Fruit fly (Drosophila melanogaster): ENCODE data around the gene Rpt3.

Gene Rpt3

dm6 chrX:11124126-11124748 lies 664 bp upstream of the Rpt3 start, which contains the start of gene CG11122:
Gene CG11122, minus strand, starts transcription at chrX:11124726.
- TF ChIP-seq noc (tag; optimal IDR thresholded peaks at IDR 0.05): no peak

- TF ChIP-seq noc (tag; optimal IDR thresholded peaks at IDR 0.05): no peak
Observed at dm6 chrX:11128828-11129227, 3.9 kb downstream of the Rpt3 start, which contains the start of gene SrpRalpha. Gene SrpRalpha, minus strand, starts transcription at chrX:11129087.

dm6 chrX:11132312-11132711 lies 7.4 kb downstream of the Rpt3 start, which contains the start of gene CG44385:
Gene CG44385, minus strand, starts transcription at chrX:11132412.
- TF ChIP-seq noc (tag; optimal IDR thresholded peaks at IDR 0.05): no peak

- TF ChIP-seq noc (tag; optimal IDR thresholded peaks at IDR 0.05): peak; percentile 3
Observed at dm6 chrX:11135840-11136586, 11.1 kb downstream of the Rpt3 start.

- TF ChIP-seq noc (tag; optimal IDR thresholded peaks at IDR 0.05): no peak
Observed at dm6 chrX:11136587-11137512, 11.9 kb downstream of the Rpt3 start, which contains the start of gene Klp10A. Gene Klp10A, minus strand, starts transcription at chrX:11137118.

DNA sequence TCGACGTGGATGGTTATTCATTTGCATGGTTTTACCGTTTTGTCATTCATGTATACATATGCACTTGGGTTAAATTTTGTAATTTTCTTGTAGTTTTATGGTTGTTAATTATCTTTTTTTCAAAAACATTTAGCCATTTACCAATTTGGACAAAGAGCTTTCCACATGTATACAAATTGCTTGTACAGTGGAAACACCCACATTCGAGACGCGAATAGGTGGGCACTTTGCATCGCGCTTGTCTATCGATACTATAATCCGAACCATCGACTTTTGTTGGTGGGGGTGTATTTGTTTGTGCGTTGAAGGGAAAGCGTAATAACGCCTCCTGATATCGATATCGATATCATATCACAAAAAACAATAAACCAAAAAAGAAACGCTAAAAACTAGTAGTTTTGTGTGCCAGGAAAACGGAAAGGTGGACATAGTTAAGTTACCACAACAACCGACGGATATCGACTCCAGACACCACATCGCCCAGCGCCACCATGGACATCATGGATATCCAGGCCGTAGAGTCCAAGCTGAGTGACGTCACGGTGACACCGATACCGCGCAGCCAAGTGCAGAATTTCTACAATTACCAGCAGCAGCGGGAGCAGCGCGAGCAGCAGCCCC lies 12.8 kb downstream of the Rpt3 start, which contains the start of gene CDK2AP1:
TSS of gene CDK2AP1 (plus strand) at position 294 of the 621 bp plus-strand sequence.
- no peak for TF ChIP-seq noc (tag; optimal IDR thresholded peaks at IDR 0.05)

DNA sequence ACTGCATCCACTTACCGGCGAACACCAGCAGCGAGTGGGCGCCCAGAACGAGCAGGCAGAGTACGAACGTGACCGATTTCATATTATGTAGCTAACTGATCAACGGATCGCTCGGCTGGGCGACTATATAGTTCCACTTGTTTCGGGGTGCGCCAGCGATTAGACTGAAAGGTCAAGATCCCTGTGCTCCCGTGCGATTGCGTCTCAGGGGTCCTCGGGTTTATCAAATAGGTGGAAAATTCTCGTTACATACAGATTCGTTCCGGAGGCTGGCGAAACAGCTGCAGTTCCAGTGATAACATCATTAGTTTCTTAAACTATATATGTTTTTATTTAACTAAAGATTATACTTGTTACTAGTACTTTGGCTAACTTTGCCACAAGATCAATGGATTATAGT lies 15.3 kb downstream of the Rpt3 start, which contains the start of gene ssp7:
TSS of gene ssp7 (minus strand) at position 101 of the 400 bp plus-strand sequence.
- peak; percentile 24 for TF ChIP-seq noc (tag; optimal IDR thresholded peaks at IDR 0.05)

- TF ChIP-seq noc (tag; optimal IDR thresholded peaks at IDR 0.05): no peak
Observed at dm6 chrX:11141785-11142591, 17.1 kb downstream of the Rpt3 start, which contains the start of the genes CG15199 and CG15202. Gene CG15199, minus strand, starts transcription at chrX:11141835. Gene CG15202, plus strand, starts transcription at chrX:11142541.

DNA sequence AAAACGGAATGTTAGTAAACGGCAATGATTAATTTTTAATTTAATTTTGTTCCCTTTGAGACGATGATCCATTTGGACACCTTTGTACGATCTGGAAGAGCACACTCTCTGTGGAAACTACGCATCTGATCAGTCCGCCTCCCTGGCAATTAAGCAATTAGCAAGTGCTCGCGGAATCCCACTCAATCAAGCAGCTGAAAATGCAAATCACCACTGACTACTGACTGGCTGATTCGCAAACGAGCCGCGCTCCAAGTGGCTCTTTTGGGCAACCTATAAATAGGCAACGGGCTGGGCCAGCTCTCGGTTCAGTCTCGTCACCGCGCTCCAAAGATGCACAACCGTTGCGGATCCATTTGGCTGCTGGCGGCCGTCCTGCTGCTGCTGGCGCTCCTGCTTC lies 18.9 kb downstream of the Rpt3 start, which contains the start of gene CG15201:
TSS of gene CG15201 (plus strand) at position 301 of the 400 bp plus-strand sequence.
- TF ChIP-seq noc (tag; optimal IDR thresholded peaks at IDR 0.05): no peak

DNA sequence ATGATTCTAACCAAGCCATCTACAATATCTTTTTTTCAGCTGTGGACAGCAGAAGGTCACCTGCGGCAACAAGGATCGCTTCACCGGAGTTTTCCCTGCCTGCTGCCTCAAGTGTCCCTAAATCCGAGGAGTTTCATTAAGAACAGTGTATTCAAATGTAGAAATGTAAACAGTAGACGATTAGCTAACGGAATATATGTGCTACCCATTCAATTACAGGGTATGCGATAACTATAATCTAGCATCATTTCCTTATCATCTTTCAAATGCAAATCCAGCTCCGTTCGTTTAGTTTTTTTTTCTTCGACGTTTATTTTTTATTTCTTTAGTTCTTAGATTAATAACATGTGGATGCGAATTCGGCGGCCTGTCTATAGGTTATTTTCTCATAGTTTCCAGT lies 19.7 kb downstream of the Rpt3 start:
- TF ChIP-seq noc (tag; optimal IDR thresholded peaks at IDR 0.05): no peak

DNA sequence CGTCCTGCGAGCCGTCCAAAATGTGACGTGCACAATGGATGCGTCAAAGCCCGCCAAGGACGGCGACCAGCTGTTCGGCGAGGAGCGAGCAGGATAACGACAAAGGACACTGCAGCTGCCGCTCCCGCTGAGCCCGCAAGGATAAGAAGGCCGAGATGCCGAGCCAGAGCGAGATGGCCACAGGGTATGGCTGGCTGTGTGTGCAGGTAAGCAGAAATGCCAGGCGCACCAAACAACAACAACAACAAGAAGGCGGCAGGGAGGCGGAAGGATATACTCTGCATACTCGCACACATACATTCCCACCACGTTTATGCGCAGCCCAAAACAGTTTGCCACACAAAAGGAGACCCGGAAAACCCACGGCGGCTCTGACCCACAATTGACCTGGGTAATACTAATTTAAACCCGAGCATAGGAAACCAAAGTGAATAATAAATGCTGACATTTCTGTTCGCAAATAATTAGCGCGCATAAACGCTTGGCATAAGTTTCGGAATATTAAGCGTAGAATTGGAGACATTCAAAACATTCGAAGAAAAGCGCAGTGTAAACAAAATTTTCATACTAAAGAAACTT lies 21.8 kb downstream of the Rpt3 start:
- no peak for TF ChIP-seq noc (tag; optimal IDR thresholded peaks at IDR 0.05)

dm6 chrX:11147553-11148067 lies 22.7 kb downstream of the Rpt3 start:
- no peak for TF ChIP-seq noc (tag; optimal IDR thresholded peaks at IDR 0.05)

- no peak for TF ChIP-seq noc (tag; optimal IDR thresholded peaks at IDR 0.05)
Observed at dm6 chrX:11148272-11148835, 23.5 kb downstream of the Rpt3 start, which contains the start of gene Ran. Gene Ran, minus strand, starts transcription at chrX:11148716.
